Worm (Caenorhabditis elegans): ENCODE data around the gene pdtf-1.

ce11 chrIV:8472493-8472892, 39.7 kb downstream of the pdtf-1 start, which contains the start of gene oat-1:
- TF ChIP-seq pha-4 (tag; optimal IDR thresholded peaks at IDR 0.05) (no peak), nhr-237 (tag; optimal IDR thresholded peaks at IDR 0.05) (no peak), nhr-12 (tag; optimal IDR thresholded peaks at IDR 0.05) (no peak), nhr-25 (tag; optimal IDR thresholded peaks at IDR 0.05) (no peak)
